Worm (Caenorhabditis elegans) whole organism, mixed stage, embryonic: ENCODE data around the gene nspd-4.
A peak's percentile ranks its signal among the peaks of the same experiment; 100 is the strongest.

Experiments used
- M03D4.4 ChIP-seq: sonication (generic microtip); optimal IDR thresholded peaks from 2 replicates; lab custom pipeline; 2017; ENCODE audit warnings: mild to moderate bottlenecking, missing genetic modification characterization, missing compliant biosample characterization
- blmp-1 ChIP-seq: fragments of 150-350 bp; optimal IDR thresholded peaks from 2 replicates; lab custom pipeline; 2014; ENCODE audit warnings: missing biosample characterization, missing genetic modification characterization
- ceh-83 ChIP-seq: fragments of 200-800 bp; sonication (Bioruptor generic); optimal IDR thresholded peaks from 2 replicates; lab custom pipeline; 2018; ENCODE audit warnings: mild to moderate bottlenecking, missing genetic modification characterization, missing compliant biosample characterization
- ces-1 ChIP-seq: fragments of 150-350 bp; optimal IDR thresholded peaks from 2 replicates; lab custom pipeline; 2014; ENCODE audit warnings: missing biosample characterization, missing genetic modification reagents, missing genetic modification characterization
- cnd-1 ChIP-seq: fragments of 200-800 bp; sonication (Bioruptor generic); optimal IDR thresholded peaks from 2 replicates; lab custom pipeline; 2018; ENCODE audit warnings: mild to moderate bottlenecking, missing genetic modification characterization, missing compliant biosample characterization
- elt-1 ChIP-seq: sonication (generic microtip); optimal IDR thresholded peaks from 2 replicates; lab custom pipeline; 2017; ENCODE audit warnings: missing genetic modification characterization, mild to moderate bottlenecking, missing compliant biosample characterization, antibody characterized with exemption, moderate library complexity, borderline replicate concordance; ENCODE audit not compliant: insufficient read depth
- elt-3 ChIP-seq: fragments of 150-350 bp; optimal IDR thresholded peaks from 2 replicates; lab custom pipeline; 2014; ENCODE audit warnings: missing biosample characterization, missing genetic modification characterization
- flh-1 ChIP-seq: fragments of 200-800 bp; sonication (Bioruptor generic); optimal IDR thresholded peaks from 2 replicates; lab custom pipeline; 2018; ENCODE audit warnings: mild to moderate bottlenecking, missing genetic modification characterization, moderate library complexity, missing compliant biosample characterization
- ham-2 ChIP-seq: fragments of 200-800 bp; sonication (Bioruptor generic); optimal IDR thresholded peaks from 2 replicates; lab custom pipeline; 2018; ENCODE audit warnings: mild to moderate bottlenecking, missing genetic modification characterization, missing compliant biosample characterization
- hlh-1 ChIP-seq: fragments of 150-350 bp; optimal IDR thresholded peaks from 2 replicates; lab custom pipeline; 2014; ENCODE audit warnings: missing biosample characterization, missing genetic modification reagents, missing genetic modification characterization
- lin-13 ChIP-seq: fragments of 150-350 bp; optimal IDR thresholded peaks from 2 replicates; lab custom pipeline; 2014; ENCODE audit warnings: missing biosample characterization, missing genetic modification characterization
- lin-32 ChIP-seq: fragments of 200-800 bp; sonication (Bioruptor generic); optimal IDR thresholded peaks from 2 replicates; lab custom pipeline; 2018; ENCODE audit warnings: mild to moderate bottlenecking, missing genetic modification characterization, missing compliant biosample characterization
- lsy-2 ChIP-seq: fragments of 150-350 bp; optimal IDR thresholded peaks from 2 replicates; lab custom pipeline; 2014; ENCODE audit warnings: missing biosample characterization, missing genetic modification characterization
- mep-1 ChIP-seq: fragments of 150-350 bp; optimal IDR thresholded peaks from 2 replicates; lab custom pipeline; 2017; ENCODE audit warnings: missing biosample characterization, missing genetic modification reagents, missing genetic modification characterization, inconsistent platforms
- nhr-12 ChIP-seq: fragments of 150-350 bp; optimal IDR thresholded peaks from 2 replicates; lab custom pipeline; 2014; ENCODE audit warnings: missing biosample characterization, missing genetic modification characterization
- nhr-2 ChIP-seq: fragments of 150-350 bp; optimal IDR thresholded peaks from 2 replicates; lab custom pipeline; 2014; ENCODE audit warnings: missing biosample characterization, missing genetic modification characterization
- nhr-237 ChIP-seq: fragments of 150-350 bp; optimal IDR thresholded peaks from 2 replicates; lab custom pipeline; 2014; ENCODE audit warnings: missing biosample characterization, missing genetic modification characterization
- nhr-28 ChIP-seq: fragments of 150-350 bp; optimal IDR thresholded peaks from 2 replicates; lab custom pipeline; 2014; ENCODE audit warnings: missing biosample characterization, missing genetic modification characterization
- nhr-76 ChIP-seq: sonication (generic microtip); optimal IDR thresholded peaks from 2 replicates; lab custom pipeline; 2017; ENCODE audit warnings: missing biosample characterization, missing genetic modification characterization
- sem-2 ChIP-seq: fragments of 200-800 bp; sonication (Bioruptor generic); optimal IDR thresholded peaks from 2 replicates; lab custom pipeline; 2018; ENCODE audit warnings: mild to moderate bottlenecking, missing genetic modification characterization, missing compliant biosample characterization
- snpc-4 ChIP-seq: fragments of 150-350 bp; optimal IDR thresholded peaks from 2 replicates; lab custom pipeline; 2014; ENCODE audit warnings: missing biosample characterization, missing genetic modification characterization
- sptf-1 ChIP-seq: sonication (generic microtip); optimal IDR thresholded peaks from 2 replicates; lab custom pipeline; 2017; ENCODE audit warnings: mild to moderate bottlenecking, missing genetic modification characterization, moderate library complexity, missing compliant biosample characterization
- tbx-8 ChIP-seq: fragments of 200-800 bp; sonication (Bioruptor generic); optimal IDR thresholded peaks from 2 replicates; lab custom pipeline; 2018; ENCODE audit warnings: mild to moderate bottlenecking, missing genetic modification characterization, moderate library complexity, missing compliant biosample characterization
- unc-120 ChIP-seq: sonication (generic microtip); optimal IDR thresholded peaks from 2 replicates; lab custom pipeline; 2017; ENCODE audit warnings: missing genetic modification characterization, missing compliant biosample characterization; ENCODE audit not compliant: poor library complexity, severe bottlenecking
- unc-39 ChIP-seq: fragments of 150-350 bp; optimal IDR thresholded peaks from 2 replicates; lab custom pipeline; 2014; ENCODE audit warnings: missing biosample characterization, missing genetic modification characterization
- unc-62 ChIP-seq: fragments of 150-350 bp; optimal IDR thresholded peaks from 2 replicates; lab custom pipeline; 2014; ENCODE audit warnings: missing biosample characterization, missing genetic modification reagents, missing genetic modification characterization
- zip-8 ChIP-seq: fragments of 150-350 bp; optimal IDR thresholded peaks from 2 replicates; lab custom pipeline; 2014; ENCODE audit warnings: missing biosample characterization, missing genetic modification characterization
- ztf-11 ChIP-seq: fragments of 150-350 bp; optimal IDR thresholded peaks from 2 replicates; lab custom pipeline; 2014; ENCODE audit warnings: missing biosample characterization, missing genetic modification characterization

The nspd-4 gene

DNA sequence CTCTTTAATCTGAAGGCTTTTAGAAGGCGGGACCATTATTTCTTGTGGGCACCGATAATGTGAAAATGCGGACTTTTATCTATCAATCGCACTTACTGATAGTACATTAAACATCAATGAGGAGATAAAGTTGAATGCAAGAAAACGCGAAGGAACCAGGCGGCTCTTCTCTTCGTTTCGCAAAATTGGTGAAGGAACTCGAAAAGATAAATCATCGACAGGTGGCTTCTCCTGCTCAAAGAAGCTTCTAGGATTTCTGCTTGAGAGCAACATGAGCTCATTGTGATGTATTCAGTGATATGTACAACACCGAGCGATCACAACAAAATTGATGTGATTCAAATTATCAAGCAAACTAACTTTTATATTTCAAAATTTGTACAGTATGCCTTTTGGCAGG, 36.6 kb upstream of the nspd-4 start:
- no peak for TF ChIP-seq cnd-1
- no peak for TF ChIP-seq elt-3 (tag; lab: Kevin White, UChicago)
- TF ChIP-seq ceh-83 (GFP tag; lab: Kevin White, UChicago), result no peak
- TF ChIP-seq nhr-28 (tag; lab: Kevin White, UChicago), result no peak
- TF ChIP-seq unc-62 (GFP tag; lab: Kevin White, UChicago), result peak; percentile 81
- no peak for TF ChIP-seq flh-1 (GFP tag; lab: Kevin White, UChicago)
- TF ChIP-seq nhr-76, result no peak
- TF ChIP-seq sptf-1 (tag; lab: Kevin White, UChicago), result no peak
- TF ChIP-seq unc-39 (tag; lab: Kevin White, UChicago), result no peak
- peak; percentile 66 for TF ChIP-seq hlh-1 (tag; lab: Kevin White, UChicago)
- no peak for TF ChIP-seq sem-2 (GFP tag; lab: Kevin White, UChicago)
- no peak for TF ChIP-seq ham-2 (GFP tag; lab: Kevin White, UChicago)
- TF ChIP-seq M03D4.4, result no peak
- no peak for TF ChIP-seq ces-1 (GFP tag; lab: Kevin White, UChicago)
- TF ChIP-seq lin-13 (tag; lab: Kevin White, UChicago), result no peak
- no peak for TF ChIP-seq elt-1 (tag; lab: Kevin White, UChicago)
- no peak for TF ChIP-seq blmp-1
- peak; percentile 78 for TF ChIP-seq unc-120
- TF ChIP-seq snpc-4 (tag; lab: Kevin White, UChicago), result no peak
- no peak for TF ChIP-seq lsy-2 (tag; lab: Kevin White, UChicago)

DNA sequence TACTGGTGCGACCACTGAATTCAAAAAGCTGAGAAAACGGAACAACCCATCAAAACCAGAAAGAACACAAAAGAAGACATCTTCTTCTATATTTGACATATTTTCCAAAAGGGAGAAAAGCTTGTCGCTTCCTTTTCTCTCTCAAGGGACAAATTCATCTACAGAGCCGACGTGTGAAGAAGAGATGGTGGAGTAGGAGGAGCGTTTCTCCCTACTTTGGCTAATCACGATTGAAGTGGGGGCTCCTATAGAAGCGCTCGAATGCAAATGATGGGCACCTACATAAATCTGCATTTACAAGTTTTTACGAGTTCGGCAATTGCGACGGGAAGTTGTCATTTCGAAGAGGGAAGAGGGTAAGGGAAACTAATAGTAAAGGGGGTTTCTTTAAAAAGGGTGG, 36.1 kb upstream of the nspd-4 start:
- TF ChIP-seq ces-1 (GFP tag; lab: Kevin White, UChicago) (peak; percentile 12), lin-13 (tag; lab: Kevin White, UChicago) (no peak)

DNA sequence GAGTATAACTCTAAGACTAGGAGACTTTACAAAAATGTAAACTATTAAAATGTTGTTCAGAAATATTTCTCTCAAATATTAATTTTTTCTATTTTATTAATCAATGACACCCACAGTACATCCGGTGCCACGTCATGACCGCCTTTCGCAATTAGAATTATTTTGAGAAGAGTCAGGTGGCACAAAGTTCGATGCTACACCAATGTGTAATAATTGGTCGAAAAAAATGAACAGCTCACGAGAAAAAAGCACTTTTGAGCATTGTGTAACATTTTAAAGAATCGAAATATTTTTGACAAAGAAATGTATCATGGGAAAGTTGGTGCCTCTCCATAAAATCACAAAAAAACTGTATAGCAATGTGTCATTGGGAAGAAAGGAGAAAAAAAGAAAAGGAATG, 35.7 kb upstream of the nspd-4 start:
- TF ChIP-seq hlh-1 (tag; lab: Kevin White, UChicago) (peak; percentile 27), ceh-83 (GFP tag; lab: Kevin White, UChicago) (no peak), elt-3 (tag; lab: Kevin White, UChicago) (no peak)

DNA sequence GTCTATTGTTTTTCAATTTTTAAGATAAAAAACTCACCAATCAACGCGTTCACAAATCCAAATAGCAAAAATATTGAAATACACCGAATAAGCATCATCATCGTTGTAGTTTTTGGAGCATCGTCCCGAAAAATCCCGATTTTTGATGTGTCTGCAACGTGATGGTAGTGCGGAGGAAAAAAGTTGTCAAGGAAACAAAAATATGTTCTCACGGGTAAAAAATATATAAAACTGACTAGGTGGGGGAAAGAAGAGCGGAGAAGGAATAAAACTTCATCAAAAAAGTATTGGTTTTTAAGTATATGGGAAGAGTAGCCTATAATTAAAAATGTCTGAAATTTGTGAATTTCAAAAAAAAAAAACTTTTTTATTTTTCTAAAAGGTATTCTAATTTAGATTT, 30.4 kb upstream of the nspd-4 start, which contains the start of gene rig-6:
Gene rig-6 (minus strand): TSS at position 101 of the 400 bp plus-strand sequence.
- TF ChIP-seq nhr-12 (tag; lab: Kevin White, UChicago) (no peak), unc-120 (no peak), lin-13 (tag; lab: Kevin White, UChicago) (no peak), zip-8 (tag; lab: Kevin White, UChicago) (no peak), ceh-83 (GFP tag; lab: Kevin White, UChicago) (no peak), snpc-4 (tag; lab: Kevin White, UChicago) (no peak), blmp-1 (no peak), nhr-237 (tag; lab: Kevin White, UChicago) (no peak), flh-1 (GFP tag; lab: Kevin White, UChicago) (no peak), mep-1 (no peak)

DNA sequence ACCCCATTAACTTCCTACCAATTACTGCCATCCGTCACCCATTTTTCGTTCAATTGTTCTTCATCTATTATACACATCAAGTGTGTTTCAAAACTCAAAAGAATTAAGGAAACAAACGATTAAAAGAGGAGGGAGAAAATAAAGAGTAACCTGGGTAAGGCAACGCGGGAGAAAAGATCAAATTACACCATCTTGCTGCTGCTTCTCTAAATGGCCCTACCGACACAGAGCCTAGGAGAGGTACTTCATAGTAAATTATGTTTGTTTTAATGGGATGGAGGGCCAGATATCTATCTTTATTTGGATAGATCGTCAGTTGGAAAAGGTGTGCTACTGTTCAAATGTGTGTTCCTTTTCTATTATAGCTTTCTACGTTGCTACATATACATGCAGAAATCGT, 27.1 kb upstream of the nspd-4 start:
- no peak for TF ChIP-seq ztf-11
- no peak for TF ChIP-seq nhr-2
- TF ChIP-seq ceh-83 (GFP tag; lab: Kevin White, UChicago), result no peak
- no peak for TF ChIP-seq nhr-28 (tag; lab: Kevin White, UChicago)
- no peak for TF ChIP-seq sptf-1 (tag; lab: Kevin White, UChicago)

DNA sequence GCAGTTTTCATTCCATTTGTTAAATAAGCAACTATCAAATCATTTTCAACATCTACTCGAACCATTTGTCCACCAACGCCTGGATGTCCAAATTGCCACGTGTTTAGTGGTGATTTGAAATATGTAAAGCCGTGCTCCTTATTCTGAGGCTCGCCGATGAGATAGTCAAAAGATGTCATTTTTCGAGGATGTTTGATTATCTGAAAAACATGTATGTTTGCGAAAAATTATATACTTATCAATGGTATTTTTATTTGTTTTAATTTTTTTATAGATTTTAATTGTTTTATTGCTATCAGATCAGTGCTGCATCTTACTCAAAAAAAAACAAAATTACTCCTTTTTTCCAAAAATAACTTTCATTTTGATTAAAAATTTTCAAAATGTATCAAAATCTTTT, 23.6 kb upstream of the nspd-4 start:
- TF ChIP-seq cnd-1 (no peak), ztf-11 (no peak), unc-120 (no peak), sptf-1 (tag; lab: Kevin White, UChicago) (no peak), blmp-1 (no peak), snpc-4 (tag; lab: Kevin White, UChicago) (no peak), unc-39 (tag; lab: Kevin White, UChicago) (no peak), lin-32 (GFP tag; lab: Kevin White, UChicago) (no peak), M03D4.4 (no peak), ceh-83 (GFP tag; lab: Kevin White, UChicago) (no peak), tbx-8 (no peak)

DNA sequence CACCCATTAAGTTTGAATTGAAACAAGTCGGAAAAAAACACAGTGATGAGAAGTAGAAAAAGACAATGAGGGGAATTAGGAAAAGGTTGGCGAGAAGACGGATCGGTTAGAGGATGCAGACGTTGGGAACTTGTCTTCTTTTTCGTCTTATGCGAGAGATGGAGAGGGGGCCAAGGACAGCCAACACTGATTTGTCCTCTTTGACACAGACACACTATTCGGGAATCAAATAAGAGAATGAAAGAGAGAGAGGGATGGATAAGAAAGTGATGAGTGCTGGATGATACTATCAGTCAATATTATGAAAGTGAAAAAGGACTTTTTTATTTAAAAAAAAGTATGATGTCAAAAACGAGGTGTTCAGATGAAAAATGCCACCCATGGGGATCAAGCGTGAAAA, 20.7 kb upstream of the nspd-4 start, which contains the start of gene lact-5:
Gene lact-5 (minus strand): TSS at position 1 of the 400 bp plus-strand sequence.
- TF ChIP-seq lin-13 (tag; lab: Kevin White, UChicago), result no peak
- no peak for TF ChIP-seq M03D4.4
- peak; percentile 69 for TF ChIP-seq blmp-1
